Worm (Caenorhabditis elegans) whole organism, late embryonic: Measurements from ENCODE around the gene C29F9.9.
"Not testable (repeated sequence)": the region's sequence is repeated elsewhere in the genome, so short reads cannot be mapped to it uniquely, and the experiment has no call there.

Experiments used
- F13H6.1 ChIP-seq: sonication (generic microtip); optimal IDR thresholded peaks from 2 replicates; lab custom pipeline; 2016; ENCODE audit warnings: missing genetic modification characterization, missing compliant biosample characterization
- K02D7.2 ChIP-seq: sonication (generic microtip); optimal IDR thresholded peaks from 2 replicates; lab custom pipeline; 2017; ENCODE audit warnings: mild to moderate bottlenecking, missing genetic modification characterization, missing compliant biosample characterization
- T23F11.4 ChIP-seq: fragments of 200-800 bp; sonication (Bioruptor generic); optimal IDR thresholded peaks from 2 replicates; lab custom pipeline; 2018; ENCODE audit warnings: mild to moderate bottlenecking, missing genetic modification characterization, missing compliant biosample characterization
- Y22D7AL.16 ChIP-seq: sonication (generic microtip); optimal IDR thresholded peaks from 2 replicates; lab custom pipeline; 2016; ENCODE audit warnings: missing genetic modification characterization, missing compliant biosample characterization
- ceh-18 ChIP-seq: sonication (generic microtip); optimal IDR thresholded peaks from 2 replicates; lab custom pipeline; 2016; ENCODE audit warnings: missing genetic modification characterization, missing compliant biosample characterization
- ceh-2 ChIP-seq: sonication (generic microtip); optimal IDR thresholded peaks from 2 replicates; lab custom pipeline; 2016; ENCODE audit warnings: missing genotype, missing genetic modification characterization, missing compliant biosample characterization
- ceh-22 ChIP-seq: sonication (generic microtip); optimal IDR thresholded peaks from 2 replicates; lab custom pipeline; 2017; ENCODE audit warnings: missing biosample characterization, missing genetic modification characterization
- ceh-24 ChIP-seq: sonication (generic microtip); optimal IDR thresholded peaks from 2 replicates; lab custom pipeline; 2016; ENCODE audit warnings: mild to moderate bottlenecking, missing genetic modification characterization, missing compliant biosample characterization
- ceh-30 ChIP-seq: fragments of 150-350 bp; optimal IDR thresholded peaks from 2 replicates; lab custom pipeline; 2014; ENCODE audit warnings: missing biosample characterization, missing genetic modification characterization
- ceh-31 ChIP-seq: sonication (generic microtip); optimal IDR thresholded peaks from 2 replicates; lab custom pipeline; 2016; ENCODE audit warnings: missing genetic modification characterization, missing compliant biosample characterization
- ceh-45 ChIP-seq: fragments of 200-800 bp; sonication (Bioruptor generic); IDR thresholded peaks from 2 replicates; pipeline ENCODE4 v1.3.6; 2022; ENCODE audit warnings: missing genetic modification reagents, missing genetic modification characterization, missing compliant biosample characterization
- elt-2 ChIP-seq: sonication (generic microtip); optimal IDR thresholded peaks from 2 replicates; lab custom pipeline; 2016; ENCODE audit warnings: missing genetic modification reagents, missing genetic modification characterization, missing compliant biosample characterization
- eyg-1 ChIP-seq: sonication (generic microtip); optimal IDR thresholded peaks from 2 replicates; lab custom pipeline; 2016; ENCODE audit warnings: missing genotype, missing genetic modification characterization, missing compliant biosample characterization
- fax-1 ChIP-seq: sonication (generic microtip); optimal IDR thresholded peaks from 2 replicates; lab custom pipeline; 2016; ENCODE audit warnings: missing genotype, missing genetic modification characterization, missing compliant biosample characterization
- fkh-10 ChIP-seq: fragments of 150-350 bp; optimal IDR thresholded peaks from 2 replicates; lab custom pipeline; 2014; ENCODE audit warnings: missing biosample characterization, missing genetic modification reagents, missing genetic modification characterization
- fkh-6 ChIP-seq: sonication (generic microtip); optimal IDR thresholded peaks from 2 replicates; lab custom pipeline; 2016; ENCODE audit warnings: missing genetic modification characterization, missing compliant biosample characterization
- gmeb-2 ChIP-seq: sonication (generic microtip); optimal IDR thresholded peaks from 2 replicates; lab custom pipeline; 2016; ENCODE audit warnings: missing genetic modification characterization, inconsistent platforms, missing compliant biosample characterization
- hlh-15 ChIP-seq: sonication (generic microtip); optimal IDR thresholded peaks from 2 replicates; lab custom pipeline; 2016; ENCODE audit warnings: missing genetic modification characterization, missing compliant biosample characterization
- hlh-30 ChIP-seq: sonication (generic microtip); optimal IDR thresholded peaks from 2 replicates; lab custom pipeline; 2017; ENCODE audit warnings: antibody characterized with exemption, missing genetic modification characterization, missing compliant biosample characterization; ENCODE audit not compliant: insufficient read depth
- hlh-6 ChIP-seq: sonication (generic microtip); optimal IDR thresholded peaks from 2 replicates; lab custom pipeline; 2016; ENCODE audit warnings: missing genotype, missing genetic modification characterization, missing compliant biosample characterization
- hlh-8 ChIP-seq: sonication (generic microtip); optimal IDR thresholded peaks from 2 replicates; lab custom pipeline; 2016; ENCODE audit warnings: missing genotype, missing genetic modification characterization, missing compliant biosample characterization
- lin-11 ChIP-seq: fragments of 200-800 bp; sonication (Bioruptor generic); optimal IDR thresholded peaks from 2 replicates; lab custom pipeline; 2018; ENCODE audit warnings: mild to moderate bottlenecking, missing genetic modification characterization, missing compliant biosample characterization
- nfya-1 ChIP-seq: sonication (generic microtip); optimal IDR thresholded peaks from 2 replicates; lab custom pipeline; 2017; ENCODE audit warnings: missing genetic modification characterization, mild to moderate bottlenecking, missing compliant biosample characterization, antibody characterized with exemption, moderate library complexity
- nhr-11 ChIP-seq: fragments of 150-350 bp; optimal IDR thresholded peaks from 2 replicates; lab custom pipeline; 2014; ENCODE audit warnings: missing biosample characterization, missing genetic modification characterization
- odd-2 ChIP-seq: sonication (generic microtip); optimal IDR thresholded peaks from 2 replicates; lab custom pipeline; 2017; ENCODE audit warnings: antibody characterized with exemption, mild to moderate bottlenecking, missing genetic modification characterization, missing compliant biosample characterization
- pat-9 ChIP-seq: fragments of 200-800 bp; sonication (Bioruptor generic); optimal IDR thresholded peaks from 2 replicates; lab custom pipeline; 2018; ENCODE audit warnings: mild to moderate bottlenecking, missing genetic modification characterization, moderate library complexity, missing compliant biosample characterization
- ref-2 ChIP-seq: sonication (generic microtip); optimal IDR thresholded peaks from 2 replicates; lab custom pipeline; 2016; ENCODE audit warnings: missing genetic modification characterization, missing compliant biosample characterization
- sdc-2 ChIP-seq: sonication (generic microtip); optimal IDR thresholded peaks from 2 replicates; lab custom pipeline; 2016; ENCODE audit warnings: missing genotype, missing genetic modification characterization, missing compliant biosample characterization
- sox-4 ChIP-seq: sonication (generic microtip); optimal IDR thresholded peaks from 2 replicates; lab custom pipeline; 2017; ENCODE audit warnings: mild to moderate bottlenecking, missing genetic modification characterization, inconsistent platforms, missing compliant biosample characterization
- tbx-2 ChIP-seq: sonication (generic microtip); optimal IDR thresholded peaks from 2 replicates; lab custom pipeline; 2016; ENCODE audit warnings: missing genetic modification characterization, missing compliant biosample characterization
- tbx-7 ChIP-seq: sonication (generic microtip); optimal IDR thresholded peaks from 2 replicates; lab custom pipeline; 2016; ENCODE audit warnings: missing genotype, missing genetic modification characterization, missing compliant biosample characterization
- unc-3 ChIP-seq, 2 experiments: fragments of 200-800 bp in 1 of 2; sonication (Bioruptor generic) in 1 of 2; sonication (generic microtip) in 1 of 2; conservative IDR thresholded peaks in 1 of 2; optimal IDR thresholded peaks in 1 of 2; 2 replicates each; pipeline versions ENCODE4 v1.3.6 to Lab custom; 2016 to 2022; ENCODE audit warnings: missing compliant biosample characterization in 2 of 2, missing genetic modification characterization in 2 of 2, missing genetic modification reagents in 1 of 2
- zip-5 ChIP-seq: sonication (generic microtip); optimal IDR thresholded peaks from 2 replicates; lab custom pipeline; 2016; ENCODE audit warnings: missing genetic modification characterization, missing compliant biosample characterization

The C29F9.9 gene

DNA sequence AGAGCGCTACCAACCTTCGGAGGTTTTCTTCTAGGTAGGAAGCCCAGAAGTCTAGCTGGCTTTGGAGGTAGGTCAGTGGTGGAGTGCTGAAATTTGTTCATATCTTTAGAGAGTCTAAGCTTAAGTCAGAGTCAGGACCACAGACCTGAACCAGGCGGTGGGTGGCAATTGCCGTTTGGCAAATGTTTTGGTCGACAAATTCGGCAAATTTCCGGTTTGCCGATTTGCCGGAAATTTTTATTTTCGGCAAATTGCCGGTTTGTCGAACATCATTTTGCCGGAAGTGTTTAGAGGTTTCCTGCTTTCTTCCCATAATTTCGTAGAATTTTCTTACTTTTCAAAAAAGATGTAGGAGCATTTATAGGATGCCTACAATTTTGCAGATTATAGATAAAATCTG is at the start of gene C29F9.9:
C29F9.9 (minus strand) TSS at position 101 of the 400 bp plus-strand sequence.
- TF ChIP-seq fax-1, ceh-2, sox-4 (tag; lab: Kevin White, UChicago): not testable (repeated sequence)

DNA sequence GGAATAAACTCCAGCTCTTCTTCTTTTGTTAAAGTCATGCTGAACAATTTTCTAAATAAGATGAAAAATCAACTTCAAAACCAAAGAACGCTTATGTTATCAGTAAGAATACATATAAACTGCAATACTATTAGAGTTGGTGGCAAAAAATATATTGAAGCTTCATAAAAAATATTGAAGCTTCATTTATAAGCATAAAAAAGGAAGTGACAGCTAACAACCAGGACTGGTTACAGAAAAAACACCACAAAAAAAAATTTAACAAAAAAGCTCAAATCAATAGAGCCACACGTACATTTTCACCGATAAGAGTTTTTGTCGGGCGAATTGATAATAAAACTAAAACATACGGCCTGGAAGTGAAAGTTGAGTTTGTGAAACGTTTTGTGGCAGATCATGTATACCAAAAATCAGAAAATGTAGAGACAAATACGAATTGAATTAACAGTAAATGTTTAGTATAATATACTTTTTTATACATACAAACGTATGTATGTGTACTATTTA is 48.9 kb upstream of the C29F9.9 start, which contains the start of gene sqst-5:
sqst-5 (minus strand) TSS at position 51 of the 507 bp plus-strand sequence.
- TF ChIP-seq fkh-10 = no peak
- no peak for TF ChIP-seq hlh-15 (tag; lab: Kevin White, UChicago)
- TF ChIP-seq sdc-2 (tag; lab: Kevin White, UChicago) = no peak
- TF ChIP-seq nfya-1 (tag; lab: Kevin White, UChicago) = no peak
- no peak for TF ChIP-seq unc-3 (GFP tag; conservative IDR thresholded peaks at IDR 0.05; lab: Robert Waterston, UW)
- no peak for TF ChIP-seq unc-3 (tag; optimal IDR thresholded peaks at IDR 0.05; lab: Kevin White, UChicago)
- TF ChIP-seq gmeb-2 = no peak
- no peak for TF ChIP-seq ceh-30
- no peak for TF ChIP-seq ceh-18 (tag; lab: Kevin White, UChicago)
- TF ChIP-seq fkh-6 = no peak
- TF ChIP-seq ceh-2 (tag; lab: Kevin White, UChicago) = no peak
- TF ChIP-seq hlh-6 (tag; lab: Kevin White, UChicago) = no peak
- TF ChIP-seq zip-5 (tag; lab: Kevin White, UChicago) = no peak
- TF ChIP-seq, all 69 proteins: peak for 0

- TF ChIP-seq nhr-11 (tag; lab: Kevin White, UChicago) (no peak), elt-2 (tag; lab: Kevin White, UChicago) (no peak), Y22D7AL.16 (tag; lab: Kevin White, UChicago) (no peak), hlh-8 (no peak), ceh-2 (tag; lab: Kevin White, UChicago) (no peak), ceh-22 (tag; lab: Kevin White, UChicago) (no peak)
Observed at ce11 chrIII:146369-146768, 47.6 kb upstream of the C29F9.9 start, which contains the start of gene fbxb-84. Gene fbxb-84, minus strand, starts transcription at chrIII:146469.

DNA sequence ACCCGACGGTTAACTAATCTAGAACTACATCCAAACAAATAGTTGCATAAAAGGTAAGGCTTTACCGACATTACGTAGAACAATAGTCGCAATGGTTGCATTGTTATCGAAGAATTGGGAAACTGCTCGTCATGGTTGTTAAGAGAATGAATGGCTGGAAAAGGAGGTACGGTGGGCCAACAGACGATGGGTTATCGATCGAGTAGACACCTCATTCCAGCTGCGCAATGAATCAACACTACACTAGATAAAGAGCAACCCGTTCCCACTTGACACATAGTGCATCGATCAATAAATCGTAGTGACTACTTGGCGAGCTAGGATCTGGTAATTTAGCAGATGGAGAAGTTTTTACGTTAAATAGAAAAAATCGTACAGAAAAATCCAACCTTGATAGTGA is 46.4 kb upstream of the C29F9.9 start, which contains the start of the genes T17A3.12 and fbxb-83:
T17A3.12 (minus strand) TSS at position 101 of the 400 bp plus-strand sequence.
fbxb-83 (minus strand) TSS at position 134 of the 400 bp plus-strand sequence.
- TF ChIP-seq tbx-7 (tag; lab: Kevin White, UChicago) (no peak), hlh-30 (tag; lab: Kevin White, UChicago) (no peak), K02D7.2 (tag; lab: Kevin White, UChicago) (no peak), elt-2 (tag; lab: Kevin White, UChicago) (no peak), sdc-2 (tag; lab: Kevin White, UChicago) (no peak), odd-2 (tag; lab: Kevin White, UChicago) (no peak), ceh-18 (tag; lab: Kevin White, UChicago) (no peak), fkh-10 (no peak), lin-11 (tag; lab: Kevin White, UChicago) (no peak), tbx-2 (tag; lab: Kevin White, UChicago) (no peak), gmeb-2 (no peak), F13H6.1 (no peak), ceh-45 (GFP tag; lab: Robert Waterston, UW) (no peak), ceh-24 (tag; lab: Kevin White, UChicago) (no peak)

ce11 chrIII:143121-143520 is 44.4 kb upstream of the C29F9.9 start, which contains the start of gene fbxb-82:
Gene fbxb-82, minus strand, starts transcription at chrIII:143221.
- no peak for TF ChIP-seq ref-2 (tag; lab: Kevin White, UChicago)
- no peak for TF ChIP-seq ceh-18 (tag; lab: Kevin White, UChicago)
- TF ChIP-seq ceh-31 (tag; lab: Kevin White, UChicago) = no peak
- no peak for TF ChIP-seq fkh-10
- no peak for TF ChIP-seq fkh-6
- TF ChIP-seq eyg-1 (tag; lab: Kevin White, UChicago) = no peak
- TF ChIP-seq T23F11.4 (GFP tag; lab: Kevin White, UChicago) = no peak
- no peak for TF ChIP-seq pat-9 (tag; lab: Kevin White, UChicago)
- TF ChIP-seq sox-4 (tag; lab: Kevin White, UChicago) = no peak
